Fruit fly (Drosophila melanogaster) whole organism, embryonic: ENCODE results near the gene Npc2g.
A peak's percentile ranks its signal among the peaks of the same experiment; 100 is the strongest.

ENCODE experiments used
- Asciz ChIP-seq: fragments of 200-800 bp; sonication (Bioruptor generic); optimal IDR thresholded peaks from 2 replicates; lab custom pipeline; 2017; ENCODE audit warnings: missing biosample characterization, mild to moderate bottlenecking, missing genetic modification characterization, missing genetic modification reagents
- Atf-2 ChIP-seq: fragments of 200-800 bp; sonication (Bioruptor generic); optimal IDR thresholded peaks from 2 replicates; lab custom pipeline; 2016; ENCODE audit warnings: missing biosample characterization, missing genetic modification characterization
- Awh ChIP-seq: fragments of 200-800 bp; sonication (Bioruptor generic); IDR thresholded peaks from 2 replicates; pipeline ENCODE4, ENCODE4 v1.3.6; 2022; ENCODE audit warnings: missing biosample characterization, missing genetic modification characterization
- CG10147 ChIP-seq: fragments of 200-800 bp; sonication (Bioruptor generic); optimal IDR thresholded peaks from 2 replicates; lab custom pipeline; 2019; ENCODE audit warnings: missing biosample characterization, mild to moderate bottlenecking, missing genetic modification characterization, moderate library complexity
- CG10654 ChIP-seq: fragments of 200-800 bp; sonication (Bioruptor generic); optimal IDR thresholded peaks from 2 replicates; lab custom pipeline; 2016; ENCODE audit warnings: missing biosample characterization, missing genetic modification characterization
- CG11696 ChIP-seq: fragments of 200-800 bp; sonication (Bioruptor generic); IDR thresholded peaks from 2 replicates; pipeline ENCODE4 v1.3.6; 2022; ENCODE audit warnings: missing biosample characterization, missing genetic modification characterization
- CG12155 ChIP-seq: fragments of 200-800 bp; sonication (Bioruptor generic); optimal IDR thresholded peaks from 3 replicates; lab custom pipeline; 2016; ENCODE audit warnings: missing biosample characterization, missing genetic modification characterization
- CG12659 ChIP-seq: fragments of 200-800 bp; sonication (Bioruptor generic); optimal IDR thresholded peaks from 3 replicates; lab custom pipeline; 2017; ENCODE audit warnings: mild to moderate bottlenecking, missing biosample characterization, missing genetic modification reagents, missing genetic modification characterization
- CG13296 ChIP-seq: fragments of 200-800 bp; sonication (Bioruptor generic); optimal IDR thresholded peaks from 3 replicates; lab custom pipeline; 2018; ENCODE audit warnings: missing biosample characterization, mild to moderate bottlenecking, missing genetic modification characterization
- CG13624 ChIP-seq: fragments of 200-800 bp; sonication (Bioruptor generic); optimal IDR thresholded peaks from 2 replicates; lab custom pipeline; 2016; ENCODE audit warnings: missing biosample characterization, missing genetic modification characterization
- CG13894 ChIP-seq: fragments of 200-800 bp; sonication (Bioruptor generic); optimal IDR thresholded peaks from 3 replicates; lab custom pipeline; 2018; ENCODE audit warnings: missing biosample characterization, mild to moderate bottlenecking, missing genetic modification characterization, moderate library complexity
- CG14860 ChIP-seq: fragments of 200-800 bp; sonication (Bioruptor generic); IDR thresholded peaks from 3 replicates; pipeline ENCODE4 v1.3.6; 2022; ENCODE audit warnings: missing biosample characterization, missing genetic modification characterization; ENCODE audit not compliant: partially characterized antibody
- CG1529 ChIP-seq: fragments of 200-800 bp; sonication (Bioruptor generic); optimal IDR thresholded peaks from 3 replicates; lab custom pipeline; 2018; ENCODE audit warnings: missing biosample characterization, missing genetic modification characterization
- CG16813 ChIP-seq: fragments of 200-800 bp; sonication (Bioruptor generic); IDR thresholded peaks from 3 replicates; pipeline ENCODE4 v1.3.6; 2022; ENCODE audit warnings: missing biosample characterization, missing genetic modification characterization; ENCODE audit not compliant: partially characterized antibody
- CG17361 ChIP-seq: fragments of 200-800 bp; sonication (Bioruptor generic); IDR thresholded peaks from 3 replicates; pipeline ENCODE4 v1.3.6; 2022; ENCODE audit warnings: missing biosample characterization, missing genetic modification characterization
- CG17829 ChIP-seq: fragments of 200-800 bp; optimal IDR thresholded peaks from 2 replicates; lab custom pipeline; 2019; ENCODE audit warnings: missing biosample characterization, mild to moderate bottlenecking, missing genetic modification characterization, moderate library complexity
- CG18476 ChIP-seq: fragments of 200-800 bp; sonication (Bioruptor generic); optimal IDR thresholded peaks from 2 replicates; lab custom pipeline; 2016; ENCODE audit warnings: missing biosample characterization, mild to moderate bottlenecking, missing genetic modification characterization
- CG32532 ChIP-seq: fragments of 200-800 bp; sonication (Bioruptor generic); IDR thresholded peaks from 2 replicates; pipeline ENCODE4 v1.3.6; 2022; ENCODE audit warnings: missing biosample characterization, missing genetic modification characterization
- CG3281 ChIP-seq: fragments of 200-800 bp; sonication (Bioruptor generic); optimal IDR thresholded peaks from 3 replicates; lab custom pipeline; 2017; ENCODE audit warnings: missing biosample characterization, mild to moderate bottlenecking, missing genetic modification characterization
- CG43689 ChIP-seq: fragments of 200-800 bp; sonication (Bioruptor generic); IDR thresholded peaks from 2 replicates; pipeline ENCODE4 v1.3.6; 2022; ENCODE audit warnings: missing biosample characterization, missing genetic modification characterization
- CG7987 ChIP-seq: fragments of 200-800 bp; sonication (Bioruptor generic); optimal IDR thresholded peaks from 2 replicates; lab custom pipeline; 2018; ENCODE audit warnings: missing biosample characterization, mild to moderate bottlenecking, missing genetic modification characterization, moderate library complexity
- CG9609 ChIP-seq: fragments of 200-800 bp; sonication (Bioruptor generic); optimal IDR thresholded peaks from 3 replicates; lab custom pipeline; 2016; ENCODE audit warnings: missing biosample characterization, missing genetic modification characterization
- CkIIα-i1 ChIP-seq: fragments of 200-800 bp; sonication (Bioruptor generic); IDR thresholded peaks from 2 replicates; pipeline ENCODE4 v1.3.6; 2022; ENCODE audit warnings: missing biosample characterization, missing genetic modification characterization
- CrebB ChIP-seq: fragments of 200-800 bp; sonication (Bioruptor generic); optimal IDR thresholded peaks from 3 replicates; lab custom pipeline; 2018; ENCODE audit warnings: missing biosample characterization, mild to moderate bottlenecking, missing genetic modification characterization
- Dfd ChIP-seq, 2 experiments: fragments of >200 bp; optimal IDR thresholded peaks; 2 replicates each; lab custom pipeline; 2017; ENCODE audit warnings: missing biosample characterization in 2 of 2, missing genetic modification characterization in 2 of 2
- H15 ChIP-seq: fragments of 200-800 bp; sonication (Bioruptor generic); IDR thresholded peaks from 3 replicates; pipeline ENCODE4 v1.3.6; 2022; ENCODE audit warnings: missing biosample characterization, missing genetic modification characterization
- HmgD ChIP-seq: fragments of 200-800 bp; sonication (Bioruptor generic); optimal IDR thresholded peaks from 3 replicates; lab custom pipeline; 2016; ENCODE audit warnings: missing biosample characterization, missing genetic modification characterization
- Ravus ChIP-seq: fragments of 200-800 bp; sonication (Bioruptor generic); IDR thresholded peaks from 2 replicates; pipeline ENCODE4 v1.3.6; 2022; ENCODE audit warnings: missing biosample characterization, missing genetic modification characterization
- Stat92E ChIP-seq, 3 experiments: fragments of >200 bp in 2 of 3; fragments of 200-800 bp in 1 of 3; sonication (Bioruptor generic) in 1 of 3; optimal IDR thresholded peaks; 2 replicates each; lab custom pipeline; 2017 to 2019; ENCODE audit warnings: missing biosample characterization in 3 of 3, missing genetic modification characterization in 3 of 3, mild to moderate bottlenecking in 1 of 3, moderate library complexity in 1 of 3
- Taf1 ChIP-seq: fragments of 200-800 bp; sonication (Bioruptor generic); IDR thresholded peaks from 2 replicates; pipeline ENCODE4 v1.3.6; 2022; ENCODE audit warnings: missing biosample characterization, missing genetic modification characterization
- Trl ChIP-seq, 3 experiments: fragments of >200 bp in 2 of 3; fragments of 200-800 bp in 1 of 3; sonication (Bioruptor generic) in 1 of 3; optimal IDR thresholded peaks; 2 replicates in 1 of 3; 3 replicates in 2 of 3; lab custom pipeline; 2016 to 2017; ENCODE audit warnings: missing biosample characterization in 1 of 3, missing genetic modification characterization in 1 of 3
- Vsx1 ChIP-seq: fragments of 200-800 bp; sonication (Bioruptor generic); optimal IDR thresholded peaks from 2 replicates; lab custom pipeline; 2017; ENCODE audit warnings: missing biosample characterization, mild to moderate bottlenecking, missing genetic modification characterization, missing genetic modification reagents
- al ChIP-seq: fragments of 200-800 bp; sonication (Bioruptor generic); IDR thresholded peaks from 2 replicates; pipeline ENCODE4 v1.3.6; 2022; ENCODE audit warnings: missing biosample characterization, missing genetic modification characterization
- amos ChIP-seq: fragments of 200-800 bp; sonication (Bioruptor generic); IDR thresholded peaks from 2 replicates; pipeline ENCODE4 v1.3.6; 2022; ENCODE audit warnings: missing biosample characterization, missing genetic modification characterization; ENCODE audit not compliant: partially characterized antibody
- bsh ChIP-seq, 2 experiments: fragments of 200-800 bp; sonication (Bioruptor generic); optimal IDR thresholded peaks; 2 replicates each; lab custom pipeline; 2017 to 2018; ENCODE audit warnings: mild to moderate bottlenecking in 2 of 2, missing biosample characterization in 2 of 2, missing genetic modification characterization in 2 of 2, moderate library complexity in 1 of 2
- chif ChIP-seq, 2 experiments: fragments of 200-800 bp; sonication (Bioruptor generic); optimal IDR thresholded peaks; 3 replicates each; lab custom pipeline; 2016; ENCODE audit warnings: missing biosample characterization in 2 of 2, missing genetic modification characterization in 2 of 2
- crc ChIP-seq: fragments of 200-800 bp; sonication (Bioruptor generic); optimal IDR thresholded peaks from 2 replicates; lab custom pipeline; 2016; ENCODE audit warnings: missing biosample characterization, missing genetic modification characterization
- emc ChIP-seq: fragments of 200-800 bp; sonication (Bioruptor generic); optimal IDR thresholded peaks from 2 replicates; lab custom pipeline; 2016; ENCODE audit warnings: missing biosample characterization, missing genetic modification characterization
- fru ChIP-seq: fragments of >200 bp; optimal IDR thresholded peaks from 2 replicates; lab custom pipeline; 2017
- fu2 ChIP-seq: fragments of 200-800 bp; sonication (Bioruptor generic); optimal IDR thresholded peaks from 2 replicates; lab custom pipeline; 2016; ENCODE audit warnings: missing biosample characterization, missing genetic modification characterization
- grau ChIP-seq: fragments of 200-800 bp; optimal IDR thresholded peaks from 3 replicates; lab custom pipeline; 2019; ENCODE audit warnings: missing biosample characterization, mild to moderate bottlenecking, missing genetic modification characterization, moderate library complexity
- kay ChIP-seq: fragments of 200-800 bp; sonication (Bioruptor generic); optimal IDR thresholded peaks from 2 replicates; lab custom pipeline; 2016; ENCODE audit warnings: missing biosample characterization, missing genetic modification characterization
- oc ChIP-seq: fragments of 200-800 bp; sonication (Bioruptor generic); optimal IDR thresholded peaks from 2 replicates; lab custom pipeline; 2018; ENCODE audit warnings: missing biosample characterization, mild to moderate bottlenecking, missing genetic modification characterization, moderate library complexity
- pzg ChIP-seq: fragments of 200-800 bp; sonication (Bioruptor generic); optimal IDR thresholded peaks from 3 replicates; lab custom pipeline; 2018; ENCODE audit warnings: missing biosample characterization, mild to moderate bottlenecking, missing genetic modification characterization, moderate library complexity
- repo ChIP-seq: fragments of 200-800 bp; sonication (Bioruptor generic); optimal IDR thresholded peaks from 2 replicates; lab custom pipeline; 2016; ENCODE audit warnings: missing biosample characterization, missing genetic modification characterization
- schlank ChIP-seq: fragments of 200-800 bp; sonication (Bioruptor generic); optimal IDR thresholded peaks from 2 replicates; lab custom pipeline; 2018; ENCODE audit warnings: missing biosample characterization, mild to moderate bottlenecking, missing genetic modification characterization
- sna ChIP-seq: fragments of 200-800 bp; sonication (Bioruptor generic); IDR thresholded peaks from 2 replicates; pipeline ENCODE4 v1.3.6; 2022; ENCODE audit warnings: missing biosample characterization, missing genetic modification characterization; ENCODE audit not compliant: partially characterized antibody
- sob ChIP-seq: fragments of 200-800 bp; sonication (Bioruptor generic); IDR thresholded peaks from 2 replicates; pipeline ENCODE4 v1.3.6; 2022; ENCODE audit warnings: missing biosample characterization, missing genetic modification characterization
- twi ChIP-seq: fragments of 200-800 bp; optimal IDR thresholded peaks from 2 replicates; lab custom pipeline; 2019; ENCODE audit warnings: missing biosample characterization, mild to moderate bottlenecking, missing genetic modification characterization, moderate library complexity
- vnd ChIP-seq: fragments of 200-800 bp; sonication (Bioruptor generic); IDR thresholded peaks from 3 replicates; pipeline ENCODE4 v1.3.6; 2022; ENCODE audit warnings: missing biosample characterization, missing genetic modification characterization; ENCODE audit not compliant: partially characterized antibody
- z ChIP-seq: fragments of 200-800 bp; sonication (Bioruptor generic); IDR thresholded peaks from 3 replicates; pipeline ENCODE4 v1.3.6; 2022; ENCODE audit warnings: missing biosample characterization, missing genetic modification characterization

Npc2g gene

DNA sequence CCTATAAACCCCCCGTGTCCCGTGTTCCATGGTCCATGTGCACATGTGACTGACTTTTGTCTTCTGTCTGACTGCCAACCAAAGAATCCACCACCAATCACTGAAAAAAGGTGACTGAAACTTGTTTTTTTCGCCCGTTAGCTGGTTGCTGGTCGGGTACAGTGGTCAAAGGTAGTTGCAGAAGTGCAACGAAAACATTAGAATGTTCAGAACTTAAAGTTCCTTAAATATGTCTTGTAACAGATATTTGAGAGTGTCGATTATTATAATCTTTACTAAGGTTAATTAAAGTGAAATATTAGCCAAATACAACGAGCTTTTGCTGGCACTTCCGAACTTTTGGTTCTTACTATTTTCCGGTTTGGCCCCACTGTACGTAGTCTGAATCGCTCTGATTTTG lies 16.1 kb upstream of the Npc2g start (continued):
- peak; percentile 13 for TF ChIP-seq CG12659 (GFP tag; lab: Kevin White, UChicago)
- no peak for TF ChIP-seq amos (GFP tag; lab: Robert Waterston, UW)
- no peak for TF ChIP-seq CkIIα-i1 (GFP tag; lab: Robert Waterston, UW)
- TF ChIP-seq CG43689 (GFP tag; lab: Robert Waterston, UW): no peak
- peak; percentile 10 for TF ChIP-seq CG13296
- TF ChIP-seq Awh (GFP tag; lab: Robert Waterston, UW): peak; percentile 22; the same call in 1 of the 2 replicates
- TF ChIP-seq Atf-2: no peak
- TF ChIP-seq CG13624 (GFP tag; lab: Kevin White, UChicago): no peak
- no peak for TF ChIP-seq fru (lab: Kevin White, UChicago)
- no peak for TF ChIP-seq pzg (GFP tag; lab: Kevin White, UChicago)
- no peak for TF ChIP-seq emc
- no peak for TF ChIP-seq oc (tag; lab: Kevin White, UChicago)
- TF ChIP-seq fu2 (GFP tag; lab: Kevin White, UChicago): no peak
- no peak for TF ChIP-seq CG14860 (GFP tag; lab: Robert Waterston, UW)
- TF ChIP-seq CG7987 (GFP tag; lab: Kevin White, UChicago): no peak
- TF ChIP-seq kay (GFP tag; lab: Kevin White, UChicago): no peak
- TF ChIP-seq al (GFP tag; lab: Robert Waterston, UW): no peak
- TF ChIP-seq H15 (GFP tag; lab: Robert Waterston, UW): no peak
- TF ChIP-seq sna (GFP tag; lab: Robert Waterston, UW): no peak
- TF ChIP-seq twi (tag; lab: Kevin White, UChicago): peak; percentile 15
- no peak for TF ChIP-seq Dfd (GFP tag; optimal IDR thresholded peaks at IDR 0.05; lab: Kevin White, UChicago)
- no peak for TF ChIP-seq z (GFP tag; lab: Robert Waterston, UW)
- no peak for TF ChIP-seq CG32532
- TF ChIP-seq CG12155 (GFP tag; lab: Kevin White, UChicago): no peak
- no peak for TF ChIP-seq CG3281 (GFP tag; lab: Kevin White, UChicago)
- TF ChIP-seq bsh (GFP tag; optimal IDR thresholded peaks at IDR 0.05; lab: Kevin White, UChicago): peak in 1 of 2 experiments; percentile 77
- TF ChIP-seq Ravus (GFP tag; lab: Robert Waterston, UW): no peak
- no peak for TF ChIP-seq crc (GFP tag; lab: Kevin White, UChicago)
- 0 out of 2 replicates have a peak, but pooled peaks have one; percentile 17 for TF ChIP-seq sob (GFP tag; lab: Robert Waterston, UW)
- peak; percentile 38 for TF ChIP-seq Asciz (GFP tag; lab: Kevin White, UChicago)
- no peak for TF ChIP-seq vnd
- TF ChIP-seq CG10147 (GFP tag; lab: Kevin White, UChicago): no peak
- peak; percentile 33 for TF ChIP-seq CG1529
- TF ChIP-seq grau: peak; percentile 54
- TF ChIP-seq Stat92E (GFP tag; optimal IDR thresholded peaks at IDR 0.05; lab: Kevin White, UChicago): no peak
- no peak for TF ChIP-seq CG13894 (tag; lab: Kevin White, UChicago)
- peak; percentile 62; the same call in 2 of the 3 replicates for TF ChIP-seq CG17361 (GFP tag; lab: Robert Waterston, UW)
- no peak for TF ChIP-seq CG11696 (GFP tag; lab: Robert Waterston, UW)
- TF ChIP-seq HmgD (GFP tag; lab: Kevin White, UChicago): no peak
- TF ChIP-seq repo (GFP tag; lab: Kevin White, UChicago): no peak
- no peak for TF ChIP-seq CrebB (tag; lab: Kevin White, UChicago)
- no peak for TF ChIP-seq Taf1 (GFP tag; lab: Robert Waterston, UW)
- no peak for TF ChIP-seq CG9609
- no peak for TF ChIP-seq Trl (optimal IDR thresholded peaks at IDR 0.05; lab: Kevin White, UChicago)
- peak; percentile 4 for TF ChIP-seq Trl (GFP tag; optimal IDR thresholded peaks at IDR 0.05; lab: Kevin White, UChicago)
- TF ChIP-seq Vsx1 (GFP tag; lab: Kevin White, UChicago): peak; percentile 36
- peak; percentile 63 for TF ChIP-seq CG17829
- peak; percentile 39 to 69 for TF ChIP-seq chif (GFP tag; optimal IDR thresholded peaks at IDR 0.05; lab: Kevin White, UChicago)
- no peak for TF ChIP-seq schlank (tag; lab: Kevin White, UChicago)
- TF ChIP-seq CG10654 (GFP tag; lab: Kevin White, UChicago): peak; percentile 36
- TF ChIP-seq CG16813: no peak
- TF ChIP-seq CG18476 (GFP tag; lab: Kevin White, UChicago): peak; percentile 51
